Worm (Caenorhabditis elegans) whole organism, L1 larva: ENCODE data around the gene duxl-1.

Source experiments
- C34B4.2 ChIP-seq: sonication (generic microtip); optimal IDR thresholded peaks from 2 replicates; lab custom pipeline; 2017; ENCODE audit warnings: mild to moderate bottlenecking, missing genetic modification characterization, missing compliant biosample characterization
- dsc-1 ChIP-seq: sonication (generic microtip); optimal IDR thresholded peaks from 2 replicates; lab custom pipeline; 2016; ENCODE audit warnings: mild to moderate bottlenecking, missing genetic modification characterization, missing compliant biosample characterization
- elt-2 ChIP-seq: sonication (generic microtip); optimal IDR thresholded peaks from 2 replicates; lab custom pipeline; 2016; ENCODE audit warnings: missing genetic modification characterization, mild to moderate bottlenecking, inconsistent platforms, missing compliant biosample characterization, missing genetic modification reagents
- lin-39 ChIP-seq: fragments of 150-350 bp; optimal IDR thresholded peaks from 2 replicates; lab custom pipeline; 2014; ENCODE audit warnings: missing biosample characterization, missing genetic modification reagents, missing genetic modification characterization
- lsy-2 ChIP-seq, 2 experiments: fragments of 150-350 bp; optimal IDR thresholded peaks; 2 replicates each; lab custom pipeline; 2014; ENCODE audit warnings: missing biosample characterization in 2 of 2, missing genetic modification characterization in 2 of 2
- nhr-28 ChIP-seq: fragments of 150-350 bp; optimal IDR thresholded peaks from 2 replicates; lab custom pipeline; 2014; ENCODE audit warnings: missing biosample characterization, missing genetic modification characterization
- nhr-77 ChIP-seq: fragments of 150-350 bp; optimal IDR thresholded peaks from 2 replicates; lab custom pipeline; 2014; ENCODE audit warnings: missing biosample characterization, missing genetic modification characterization
- nhr-90 ChIP-seq: sonication (generic microtip); optimal IDR thresholded peaks from 2 replicates; lab custom pipeline; 2016; ENCODE audit warnings: mild to moderate bottlenecking, missing genetic modification characterization, missing compliant biosample characterization; ENCODE audit not compliant: poor library complexity
- snpc-4 ChIP-seq: fragments of 150-350 bp; optimal IDR thresholded peaks from 2 replicates; lab custom pipeline; 2014; ENCODE audit warnings: missing biosample characterization, missing genetic modification characterization
- unc-62 ChIP-seq: fragments of 150-350 bp; optimal IDR thresholded peaks from 2 replicates; lab custom pipeline; 2014; ENCODE audit warnings: missing biosample characterization, missing genetic modification reagents, missing genetic modification characterization
- vab-15 ChIP-seq: sonication (generic microtip); optimal IDR thresholded peaks from 2 replicates; lab custom pipeline; 2017; ENCODE audit warnings: missing genotype, mild to moderate bottlenecking, missing genetic modification characterization, missing compliant biosample characterization

- no peak for TF ChIP-seq lin-39 (tag; lab: Kevin White, UChicago)
- TF ChIP-seq snpc-4 (tag; lab: Kevin White, UChicago) = no peak
- no peak for TF ChIP-seq unc-62 (GFP tag; lab: Kevin White, UChicago)
- no peak for TF ChIP-seq nhr-28
- no peak for TF ChIP-seq vab-15
- no peak for TF ChIP-seq nhr-77 (tag; lab: Kevin White, UChicago)
- TF ChIP-seq dsc-1 (tag; lab: Kevin White, UChicago) = no peak
- no peak for TF ChIP-seq elt-2
- no peak for TF ChIP-seq nhr-90
- TF ChIP-seq lsy-2 (tag; optimal IDR thresholded peaks at IDR 0.05; lab: Kevin White, UChicago) = no peak
- no peak for TF ChIP-seq C34B4.2 (tag; lab: Kevin White, UChicago)
These were observed 42.3 kb upstream of the duxl-1 start, which contains the start of gene fbxa-158 for ce11 chrII:1621180-1621579.
